Fruit fly (Drosophila melanogaster) S2 (cell line): ENCODE data around the gene TMEM216.

Experiments
- CG8478 ChIP-seq: fragments of >200 bp; optimal IDR thresholded peaks from 2 replicates; lab custom pipeline; 2018
- CTCF ChIP-seq, 2 experiments: fragments of >200 bp; optimal IDR thresholded peaks; 2 replicates each; lab custom pipeline; 2018

DNA sequence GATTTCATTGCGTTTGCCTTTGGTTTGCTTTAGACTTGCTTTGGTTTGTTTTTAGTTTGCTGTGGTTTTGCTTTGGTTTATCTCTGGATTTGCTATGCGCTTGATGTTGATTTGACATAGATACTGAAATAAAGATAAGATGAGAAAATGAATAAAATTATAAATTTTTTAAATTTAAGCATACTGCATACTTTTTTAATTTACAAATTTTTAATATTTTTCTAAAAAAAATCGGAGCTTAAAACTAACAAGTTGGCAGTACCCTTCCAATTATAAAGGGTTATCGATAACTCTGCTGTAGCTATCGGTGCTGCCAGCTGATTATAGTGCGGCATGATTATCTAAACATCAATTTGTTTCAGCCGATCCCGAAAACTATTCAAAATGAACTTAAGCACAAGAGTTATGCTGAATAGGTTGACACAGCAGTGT, 42.2 kb upstream of the TMEM216 start, which contains the start of gene mRpL19:
- TF ChIP-seq CG8478 (no peak), CTCF (optimal IDR thresholded peaks at IDR 0.05; lab: Kevin White, UChicago) (no peak)
